Fruit fly (Drosophila melanogaster) whole organism: ENCODE data around the gene lark.

Experiments
- CG8478 ChIP-seq: fragments of >200 bp; optimal IDR thresholded peaks from 2 replicates; lab custom pipeline; 2018; ENCODE audit warnings: inconsistent platforms
- Dll ChIP-seq: fragments of >200 bp; optimal IDR thresholded peaks from 2 replicates; lab custom pipeline; 2017
- EcR ChIP-seq, 2 experiments: fragments of >200 bp; optimal IDR thresholded peaks; 2 replicates each; lab custom pipeline; 2017; ENCODE audit warnings: missing biosample characterization in 2 of 2, missing genetic modification characterization in 2 of 2, missing genetic modification reagents in 2 of 2
- pan ChIP-seq: fragments of >200 bp; optimal IDR thresholded peaks from 2 replicates; lab custom pipeline; 2017
- psq ChIP-seq: fragments of >200 bp; optimal IDR thresholded peaks from 2 replicates; lab custom pipeline; 2017
- usp ChIP-seq: fragments of >200 bp; optimal IDR thresholded peaks from 2 replicates; lab custom pipeline; 2017; ENCODE audit warnings: missing biosample characterization, missing genetic modification characterization, mixed read lengths

Gene lark

dm6 chr3L:7344001-7344400 is 4.9 kb downstream of the lark start:
- no peak for TF ChIP-seq Dll (lab: Kevin White, UChicago)
- no peak for TF ChIP-seq CG8478
- TF ChIP-seq psq (lab: Kevin White, UChicago) = no peak
- TF ChIP-seq EcR (GFP tag; optimal IDR thresholded peaks at IDR 0.05; lab: Kevin White, UChicago) = no peak
- TF ChIP-seq pan (lab: Kevin White, UChicago) = no peak

- TF ChIP-seq usp (GFP tag; lab: Kevin White, UChicago) (no peak), EcR (GFP tag; optimal IDR thresholded peaks at IDR 0.05; lab: Kevin White, UChicago) (no peak), Dll (lab: Kevin White, UChicago) (peak; percentile 12), psq (lab: Kevin White, UChicago) (no peak), CG8478 (no peak), pan (lab: Kevin White, UChicago) (no peak)
Observed at dm6 chr3L:7344965-7345427, 5.9 kb downstream of the lark start, which contains the start of gene Cln7. Cln7 (minus strand) TSS chr3L:7345183.

dm6 chr3L:7346951-7347350 is 7.9 kb downstream of the lark start, which contains the start of gene CG14834:
CG14834 (minus strand) TSS chr3L:7347123.
- TF ChIP-seq psq (lab: Kevin White, UChicago) (no peak), CG8478 (no peak), EcR (GFP tag; optimal IDR thresholded peaks at IDR 0.05; lab: Kevin White, UChicago) (no peak), pan (lab: Kevin White, UChicago) (no peak), Dll (lab: Kevin White, UChicago) (no peak), usp (GFP tag; lab: Kevin White, UChicago) (no peak)

- no peak for TF ChIP-seq psq (lab: Kevin White, UChicago)
- TF ChIP-seq EcR (GFP tag; optimal IDR thresholded peaks at IDR 0.05; lab: Kevin White, UChicago) = no peak
- no peak for TF ChIP-seq CG8478
- TF ChIP-seq pan (lab: Kevin White, UChicago) = no peak
- no peak for TF ChIP-seq usp (GFP tag; lab: Kevin White, UChicago)
- TF ChIP-seq Dll (lab: Kevin White, UChicago) = no peak
Observed at dm6 chr3L:7347984-7348631, 9.0 kb downstream of the lark start, which contains the start of the genes Srp19 and qm. Srp19 (minus strand) TSS chr3L:7348034. qm (plus strand) TSS chr3L:7348313.

dm6 chr3L:7349311-7349710 is 10.2 kb downstream of the lark start:
- TF ChIP-seq Dll (lab: Kevin White, UChicago) = no peak
- TF ChIP-seq usp (GFP tag; lab: Kevin White, UChicago) = no peak
- no peak for TF ChIP-seq EcR (GFP tag; optimal IDR thresholded peaks at IDR 0.05; lab: Kevin White, UChicago)
- TF ChIP-seq pan (lab: Kevin White, UChicago) = no peak
- no peak for TF ChIP-seq CG8478
- TF ChIP-seq psq (lab: Kevin White, UChicago) = no peak

dm6 chr3L:7356386-7357117 is 17.5 kb downstream of the lark start, which contains the start of gene CTCF:
CTCF (minus strand) TSS chr3L:7356713.
- no peak for TF ChIP-seq pan (lab: Kevin White, UChicago)
- no peak for TF ChIP-seq CG8478

dm6 chr3L:7359827-7360323 is 20.8 kb downstream of the lark start, which contains the start of gene pst:
pst (minus strand) TSS chr3L:7360263.
- TF ChIP-seq EcR (GFP tag; optimal IDR thresholded peaks at IDR 0.05; lab: Kevin White, UChicago) = no peak
- no peak for TF ChIP-seq pan (lab: Kevin White, UChicago)
- TF ChIP-seq usp (GFP tag; lab: Kevin White, UChicago) = no peak
- no peak for TF ChIP-seq CG8478
- TF ChIP-seq Dll (lab: Kevin White, UChicago) = no peak
- no peak for TF ChIP-seq psq (lab: Kevin White, UChicago)

- TF ChIP-seq pan (lab: Kevin White, UChicago) (no peak), CG8478 (no peak), psq (lab: Kevin White, UChicago) (no peak), Dll (lab: Kevin White, UChicago) (no peak), usp (GFP tag; lab: Kevin White, UChicago) (no peak), EcR (GFP tag; optimal IDR thresholded peaks at IDR 0.05; lab: Kevin White, UChicago) (no peak)
Observed at dm6 chr3L:7360324-7360852, 21.3 kb downstream of the lark start, which contains the start of gene Sec63. Sec63 (plus strand) TSS chr3L:7360561.

dm6 chr3L:7361095-7361522 is 22.0 kb downstream of the lark start:
- TF ChIP-seq psq (lab: Kevin White, UChicago) = no peak

dm6 chr3L:7364717-7365278 is 25.7 kb downstream of the lark start:
- TF ChIP-seq usp (GFP tag; lab: Kevin White, UChicago) = no peak
- TF ChIP-seq CG8478 = no peak
- no peak for TF ChIP-seq pan (lab: Kevin White, UChicago)
- TF ChIP-seq psq (lab: Kevin White, UChicago) = no peak
